Worm (Caenorhabditis elegans) whole organism, young adult: ENCODE measurements around the gene Y37E11AL.9.

Experiments used
- C06A6.2 ChIP-seq: fragments of 200-800 bp; sonication (Bioruptor generic); conservative IDR thresholded peaks from 2 replicates; pipeline ENCODE4 v1.3.6; 2022; ENCODE audit warnings: missing genetic modification characterization, missing compliant biosample characterization
- F10E7.11 ChIP-seq: sonication (generic microtip); optimal IDR thresholded peaks from 2 replicates; lab custom pipeline; 2017; ENCODE audit warnings: mild to moderate bottlenecking, missing genetic modification characterization, moderate library complexity, missing compliant biosample characterization
- F22D6.2 ChIP-seq: sonication (generic microtip); optimal IDR thresholded peaks from 2 replicates; lab custom pipeline; 2016; ENCODE audit warnings: mild to moderate bottlenecking, missing genetic modification characterization, missing compliant biosample characterization
- F55B11.4 ChIP-seq: sonication (generic microtip); optimal IDR thresholded peaks from 2 replicates; lab custom pipeline; 2016; ENCODE audit warnings: missing compliant biosample characterization, missing genetic modification characterization, borderline replicate concordance; ENCODE audit not compliant: insufficient read depth
- T26A5.8 ChIP-seq: sonication (generic microtip); optimal IDR thresholded peaks from 2 replicates; lab custom pipeline; 2016; ENCODE audit warnings: missing genetic modification characterization, missing compliant biosample characterization
- Y53G8AR.9 ChIP-seq: fragments of 200-800 bp; sonication (Bioruptor generic); conservative IDR thresholded peaks from 2 replicates; pipeline ENCODE4 v1.3.6; 2022; ENCODE audit warnings: missing genetic modification reagents, missing genetic modification characterization, missing compliant biosample characterization
- Y56A3A.18 ChIP-seq: fragments of 200-800 bp; sonication (Bioruptor generic); IDR thresholded peaks from 2 replicates; pipeline ENCODE4 v1.3.6; 2022; ENCODE audit warnings: missing genetic modification reagents, missing genetic modification characterization, missing compliant biosample characterization
- Y95B8A.8 ChIP-seq: fragments of 200-800 bp; sonication (Bioruptor generic); IDR thresholded peaks from 2 replicates; pipeline ENCODE4 v1.3.6; 2022; ENCODE audit warnings: missing genetic modification reagents, missing genetic modification characterization, missing compliant biosample characterization
- ZK185.1 ChIP-seq: sonication (generic microtip); optimal IDR thresholded peaks from 2 replicates; lab custom pipeline; 2016; ENCODE audit warnings: mild to moderate bottlenecking, missing genetic modification characterization, missing compliant biosample characterization; ENCODE audit not compliant: poor library complexity, severe bottlenecking
- ama-1 ChIP-seq, 3 experiments: fragments of 150-350 bp in 1 of 3; sonication (generic microtip) in 2 of 3; optimal IDR thresholded peaks; 2 replicates each; lab custom pipeline; 2014 to 2018; ENCODE audit warnings: missing biosample characterization in 2 of 3, missing genetic modification characterization in 2 of 3, missing genetic modification reagents in 2 of 3
- athp-1 ChIP-seq: sonication (generic microtip); optimal IDR thresholded peaks from 2 replicates; lab custom pipeline; 2017; ENCODE audit warnings: mild to moderate bottlenecking, missing genetic modification characterization, missing compliant biosample characterization
- attf-5 ChIP-seq: fragments of 200-800 bp; sonication (Bioruptor generic); optimal IDR thresholded peaks from 2 replicates; lab custom pipeline; 2018; ENCODE audit warnings: mild to moderate bottlenecking, missing genetic modification characterization, missing compliant biosample characterization
- bed-2 ChIP-seq: fragments of 200-800 bp; sonication (Bioruptor generic); IDR thresholded peaks from 2 replicates; pipeline ENCODE4 v1.3.6; 2022; ENCODE audit warnings: missing genetic modification reagents, missing genetic modification characterization, missing compliant biosample characterization
- ceh-100 ChIP-seq: fragments of 200-800 bp; sonication (Bioruptor generic); IDR thresholded peaks from 2 replicates; pipeline ENCODE4 v1.3.6; 2022; ENCODE audit warnings: missing genetic modification reagents, missing genetic modification characterization, missing compliant biosample characterization
- ceh-79 ChIP-seq: sonication (generic microtip); optimal IDR thresholded peaks from 2 replicates; lab custom pipeline; 2017; ENCODE audit warnings: mild to moderate bottlenecking, missing genetic modification characterization, missing compliant biosample characterization
- dox-1 ChIP-seq: fragments of 200-800 bp; sonication (Bioruptor generic); IDR thresholded peaks from 2 replicates; pipeline ENCODE4 v1.3.6; 2022; ENCODE audit warnings: missing genetic modification reagents, missing genetic modification characterization, missing compliant biosample characterization
- dpff-1 ChIP-seq: sonication (generic microtip); optimal IDR thresholded peaks from 2 replicates; lab custom pipeline; 2017; ENCODE audit warnings: mild to moderate bottlenecking, missing genetic modification characterization, missing compliant biosample characterization
- efl-1 ChIP-seq: fragments of 150-350 bp; optimal IDR thresholded peaks from 2 replicates; lab custom pipeline; 2014; ENCODE audit warnings: missing biosample characterization, missing genetic modification reagents, missing genetic modification characterization
- egrh-3 ChIP-seq: fragments of 200-800 bp; sonication (Bioruptor generic); IDR thresholded peaks from 2 replicates; pipeline ENCODE4 v1.3.6; 2022; ENCODE audit warnings: missing genetic modification reagents, missing genetic modification characterization, missing compliant biosample characterization
- ekl-4 ChIP-seq: fragments of 200-800 bp; sonication (Bioruptor generic); IDR thresholded peaks from 2 replicates; pipeline ENCODE4 v1.3.6; 2022; ENCODE audit warnings: missing genetic modification reagents, missing genetic modification characterization, missing compliant biosample characterization
- gei-17 ChIP-seq: fragments of 200-800 bp; sonication (Bioruptor generic); optimal IDR thresholded peaks from 2 replicates; lab custom pipeline; 2018; ENCODE audit warnings: mild to moderate bottlenecking, missing genetic modification characterization, missing compliant biosample characterization
- hlh-12 ChIP-seq: sonication (generic microtip); optimal IDR thresholded peaks from 2 replicates; lab custom pipeline; 2016; ENCODE audit warnings: missing genetic modification characterization, missing compliant biosample characterization
- hrde-1 ChIP-seq: sonication (generic microtip); optimal IDR thresholded peaks from 2 replicates; lab custom pipeline; 2016; ENCODE audit warnings: missing genetic modification characterization, mild to moderate bottlenecking, missing compliant biosample characterization, moderate library complexity, missing genotype, missing genetic modification reagents, borderline replicate concordance
- hsf-1 ChIP-seq: fragments of 200-800 bp; sonication (Bioruptor generic); IDR thresholded peaks from 2 replicates; pipeline ENCODE4 v1.3.6; 2022; ENCODE audit warnings: missing genetic modification reagents, missing genetic modification characterization, missing compliant biosample characterization
- let-526 ChIP-seq: fragments of 200-800 bp; sonication (Bioruptor generic); IDR thresholded peaks from 2 replicates; pipeline ENCODE4 v1.3.6; 2022; ENCODE audit warnings: missing genetic modification reagents, missing genetic modification characterization, missing compliant biosample characterization
- lin-26 ChIP-seq: fragments of 200-800 bp; sonication (Bioruptor generic); IDR thresholded peaks from 2 replicates; pipeline ENCODE4 v1.3.6; 2022; ENCODE audit warnings: missing genetic modification reagents, missing genetic modification characterization, missing compliant biosample characterization
- lin-40 ChIP-seq: sonication (generic microtip); optimal IDR thresholded peaks from 2 replicates; lab custom pipeline; 2016; ENCODE audit warnings: missing genetic modification characterization, mild to moderate bottlenecking, missing compliant biosample characterization, missing genotype, missing genetic modification reagents
- lsl-1 ChIP-seq: fragments of 200-800 bp; sonication (Bioruptor generic); optimal IDR thresholded peaks from 2 replicates; lab custom pipeline; 2018; ENCODE audit warnings: mild to moderate bottlenecking, missing genetic modification characterization, moderate library complexity, missing compliant biosample characterization
- madf-6 ChIP-seq: fragments of 200-800 bp; sonication (Bioruptor generic); IDR thresholded peaks from 2 replicates; pipeline ENCODE4 v1.3.6; 2022; ENCODE audit warnings: missing genetic modification reagents, missing genetic modification characterization, missing compliant biosample characterization
- mcd-1 ChIP-seq: fragments of 200-800 bp; sonication (Bioruptor generic); IDR thresholded peaks from 2 replicates; pipeline ENCODE4 v1.3.6; 2022; ENCODE audit warnings: missing genetic modification reagents, missing genetic modification characterization, missing compliant biosample characterization
- mxl-1 ChIP-seq: sonication (generic microtip); optimal IDR thresholded peaks from 2 replicates; lab custom pipeline; 2016; ENCODE audit warnings: missing genetic modification characterization, missing compliant biosample characterization
- nfyb-1 ChIP-seq: fragments of 200-800 bp; sonication (Bioruptor generic); IDR thresholded peaks from 2 replicates; pipeline ENCODE4 v1.3.6; 2022; ENCODE audit warnings: missing genetic modification reagents, missing genetic modification characterization, missing compliant biosample characterization
- nhr-80 ChIP-seq: sonication (generic microtip); optimal IDR thresholded peaks from 2 replicates; lab custom pipeline; 2016; ENCODE audit warnings: missing genetic modification characterization, missing compliant biosample characterization
- pbrm-1 ChIP-seq: fragments of 200-800 bp; sonication (Bioruptor generic); IDR thresholded peaks from 2 replicates; pipeline ENCODE4 v1.3.6; 2022; ENCODE audit warnings: missing genetic modification reagents, missing genetic modification characterization, missing compliant biosample characterization
- pha-4 ChIP-seq: fragments of 150-350 bp; sonication (generic microtip); optimal IDR thresholded peaks from 2 replicates; lab custom pipeline; 2014; ENCODE audit warnings: missing biosample characterization, missing genetic modification reagents, missing genetic modification characterization
- rec-8 ChIP-seq, 2 experiments: sonication (generic microtip); optimal IDR thresholded peaks; 2 replicates each; lab custom pipeline; 2016; ENCODE audit warnings: mild to moderate bottlenecking in 2 of 2, missing genetic modification characterization in 2 of 2, missing genetic modification reagents in 2 of 2, missing genotype in 2 of 2, missing biosample characterization in 1 of 2, missing compliant biosample characterization in 1 of 2, moderate library complexity in 1 of 2
- sea-2 ChIP-seq: fragments of 200-800 bp; sonication (Bioruptor generic); IDR thresholded peaks from 2 replicates; pipeline ENCODE4 v1.3.6; 2022; ENCODE audit warnings: missing genetic modification characterization, missing compliant biosample characterization
- snpc-1.3 ChIP-seq: sonication (generic microtip); optimal IDR thresholded peaks from 2 replicates; lab custom pipeline; 2017; ENCODE audit warnings: missing genetic modification characterization, mild to moderate bottlenecking, missing compliant biosample characterization, antibody characterized with exemption, moderate library complexity, missing genotype, missing genetic modification reagents; ENCODE audit not compliant: insufficient read depth
- snpc-3.4 ChIP-seq: sonication (generic microtip); optimal IDR thresholded peaks from 2 replicates; lab custom pipeline; 2017; ENCODE audit warnings: missing genetic modification characterization, mild to moderate bottlenecking, missing compliant biosample characterization, antibody characterized with exemption, moderate library complexity, missing genotype, missing genetic modification reagents
- somi-1 ChIP-seq: fragments of 200-800 bp; sonication (Bioruptor generic); optimal IDR thresholded peaks from 2 replicates; lab custom pipeline; 2018; ENCODE audit warnings: mild to moderate bottlenecking, missing genetic modification characterization, missing compliant biosample characterization
- tlf-1 ChIP-seq: fragments of 200-800 bp; sonication (Bioruptor generic); optimal IDR thresholded peaks from 2 replicates; lab custom pipeline; 2018; ENCODE audit warnings: mild to moderate bottlenecking, missing genetic modification characterization, missing compliant biosample characterization
- unc-130 ChIP-seq: sonication (generic microtip); optimal IDR thresholded peaks from 2 replicates; lab custom pipeline; 2016; ENCODE audit warnings: missing genetic modification reagents, missing genetic modification characterization, missing compliant biosample characterization
- unc-62 ChIP-seq: fragments of 150-350 bp; optimal IDR thresholded peaks from 2 replicates; lab custom pipeline; 2014; ENCODE audit warnings: missing biosample characterization, missing genetic modification reagents, missing genetic modification characterization
- xnd-1 ChIP-seq: sonication (generic microtip); optimal IDR thresholded peaks from 2 replicates; lab custom pipeline; 2016; ENCODE audit warnings: missing genotype, missing genetic modification reagents, missing genetic modification characterization, missing compliant biosample characterization
- ztf-22 ChIP-seq: fragments of 200-800 bp; sonication (Bioruptor generic); optimal IDR thresholded peaks from 2 replicates; lab custom pipeline; 2018; ENCODE audit warnings: mild to moderate bottlenecking, missing genetic modification characterization, moderate library complexity, missing compliant biosample characterization
- ztf-25 ChIP-seq: fragments of 200-800 bp; sonication (Bioruptor generic); IDR thresholded peaks from 2 replicates; pipeline ENCODE4 v1.3.6; 2022; ENCODE audit warnings: missing genetic modification reagents, missing genetic modification characterization, missing compliant biosample characterization

The Y37E11AL.9 gene

DNA sequence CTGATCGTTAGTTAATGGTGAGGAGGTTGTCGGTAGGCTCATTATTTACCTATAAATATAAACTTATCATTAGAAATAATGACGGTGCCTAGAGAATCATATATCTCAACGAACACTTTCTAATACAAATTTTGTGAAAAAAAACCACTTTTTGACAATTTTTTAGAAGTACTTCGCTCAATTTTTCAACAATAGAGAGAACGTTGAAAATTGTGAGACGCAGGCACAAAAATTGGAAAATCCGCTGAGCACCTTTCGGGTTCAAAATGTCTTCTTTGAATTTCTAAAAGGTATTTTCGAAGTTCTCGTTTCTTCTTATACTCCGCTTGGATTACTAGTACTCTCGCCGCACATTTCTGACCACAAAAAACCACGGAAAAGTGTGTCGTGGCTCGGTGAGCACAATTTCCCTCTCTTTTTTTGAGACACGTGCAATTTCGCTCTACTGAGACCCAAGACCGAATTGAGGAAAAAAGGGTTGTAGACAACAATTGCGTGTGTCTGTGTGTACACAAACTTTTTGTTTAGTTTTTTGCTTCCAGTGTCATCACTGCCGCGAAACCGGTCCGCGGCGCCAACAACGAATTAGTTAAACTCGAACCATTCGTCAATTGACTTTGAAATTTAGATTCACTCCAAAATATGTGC, 40.5 kb upstream of the Y37E11AL.9 start, which contains the start of gene nape-1 (continued):
- TF ChIP-seq Y56A3A.18 (GFP tag; lab: Robert Waterston, UW), result no peak
- no peak for TF ChIP-seq efl-1 (GFP tag; lab: Kevin White, UChicago)
- peak; percentile 91 for TF ChIP-seq pha-4 (tag; lab: Kevin White, UChicago)
- TF ChIP-seq snpc-3.4, result no peak
- no peak for TF ChIP-seq xnd-1 (tag; lab: Kevin White, UChicago)
- no peak for TF ChIP-seq F10E7.11 (tag; lab: Kevin White, UChicago)
- no peak for TF ChIP-seq snpc-1.3 (tag; lab: Kevin White, UChicago)
- no peak for TF ChIP-seq ztf-22 (GFP tag; lab: Kevin White, UChicago)
- TF ChIP-seq rec-8 (tag; optimal IDR thresholded peaks at IDR 0.05; lab: Kevin White, UChicago), result no peak
- no peak for TF ChIP-seq ztf-25 (GFP tag; lab: Robert Waterston, UW)
- no peak for TF ChIP-seq Y53G8AR.9 (GFP tag; lab: Robert Waterston, UW)
- no peak for TF ChIP-seq ekl-4 (GFP tag; lab: Robert Waterston, UW)
- 0 out of 2 replicates have a peak, but pooled peaks have one; percentile 22 for TF ChIP-seq lin-26 (GFP tag; lab: Robert Waterston, UW)
- TF ChIP-seq pbrm-1 (GFP tag; lab: Robert Waterston, UW), result no peak
- peak; percentile 23 for TF ChIP-seq lin-40 (tag; lab: Kevin White, UChicago)
- no peak for TF ChIP-seq F22D6.2 (tag; lab: Kevin White, UChicago)
- no peak for TF ChIP-seq nfyb-1 (GFP tag; lab: Robert Waterston, UW)
- no peak for TF ChIP-seq ceh-79 (tag; lab: Kevin White, UChicago)
- no peak for TF ChIP-seq let-526 (GFP tag; lab: Robert Waterston, UW)
- TF ChIP-seq dox-1 (GFP tag; lab: Robert Waterston, UW), result peak; percentile 32; the same call in 1 of the 2 replicates
- TF ChIP-seq F55B11.4 (tag; lab: Kevin White, UChicago), result no peak
- no peak for TF ChIP-seq unc-130 (GFP tag; lab: Kevin White, UChicago)
- no peak for TF ChIP-seq dpff-1 (tag; lab: Kevin White, UChicago)
- no peak for TF ChIP-seq tlf-1 (GFP tag; lab: Kevin White, UChicago)
- no peak for TF ChIP-seq T26A5.8 (tag; lab: Kevin White, UChicago)
- TF ChIP-seq somi-1 (GFP tag; lab: Kevin White, UChicago), result no peak
- no peak for TF ChIP-seq unc-62 (GFP tag; lab: Kevin White, UChicago)
- TF ChIP-seq Y95B8A.8 (GFP tag; lab: Robert Waterston, UW), result no peak
- TF ChIP-seq ama-1 (optimal IDR thresholded peaks at IDR 0.05; lab: Kevin White, UChicago), result no peak
- TF ChIP-seq ama-1 (GFP tag; optimal IDR thresholded peaks at IDR 0.05; lab: Kevin White, UChicago), result no peak
- peak; percentile 72 for TF ChIP-seq nhr-80 (tag; lab: Kevin White, UChicago)
- TF ChIP-seq attf-5 (GFP tag; lab: Kevin White, UChicago), result peak; percentile 65
- no peak for TF ChIP-seq hrde-1
- no peak for TF ChIP-seq hsf-1 (GFP tag; lab: Robert Waterston, UW)
- no peak for TF ChIP-seq ceh-100
- no peak for TF ChIP-seq egrh-3
- no peak for TF ChIP-seq lsl-1 (GFP tag; lab: Kevin White, UChicago)
- TF ChIP-seq gei-17 (GFP tag; lab: Kevin White, UChicago), result no peak
- no peak for TF ChIP-seq hlh-12 (tag; lab: Kevin White, UChicago)
- TF ChIP-seq sea-2, result no peak
- TF ChIP-seq C06A6.2 (GFP tag; lab: Robert Waterston, UW), result no peak
- peak; percentile 58 for TF ChIP-seq mcd-1 (GFP tag; lab: Robert Waterston, UW)
- no peak for TF ChIP-seq bed-2 (GFP tag; lab: Robert Waterston, UW)
- no peak for TF ChIP-seq mxl-1 (tag; lab: Kevin White, UChicago)
- no peak for TF ChIP-seq ZK185.1 (tag; lab: Kevin White, UChicago)
- no peak for TF ChIP-seq madf-6
- no peak for TF ChIP-seq athp-1
